Worm (Caenorhabditis elegans): ENCODE measurements around the gene F13A2.4.

The F13A2.4 gene

ce11 chrV:4359127-4359526 lies 40.9 kb downstream of the F13A2.4 start:
- TF ChIP-seq ref-1 (GFP tag; conservative IDR thresholded peaks at IDR 0.05) (no peak), T22C8.4 (GFP tag; IDR thresholded peaks at IDR 0.05) (no peak), cog-1 (tag; optimal IDR thresholded peaks at IDR 0.05) (no peak), flt-1 (GFP tag; IDR thresholded peaks at IDR 0.05) (no peak)

- TF ChIP-seq ztf-23 (GFP tag; IDR thresholded peaks at IDR 0.05) (no peak), cog-1 (tag; optimal IDR thresholded peaks at IDR 0.05) (peak; percentile 11)
Measured at ce11 chrV:4357369-4357768, 42.6 kb downstream of the F13A2.4 start.

- TF ChIP-seq flt-1 (GFP tag; IDR thresholded peaks at IDR 0.05) (no peak), tab-1 (GFP tag; IDR thresholded peaks at IDR 0.05) (no peak), T22C8.4 (GFP tag; IDR thresholded peaks at IDR 0.05) (no peak), ztf-23 (GFP tag; IDR thresholded peaks at IDR 0.05) (no peak), cog-1 (tag; optimal IDR thresholded peaks at IDR 0.05) (no peak), med-1 (GFP tag; optimal IDR thresholded peaks at IDR 0.05; ENCODE audit: insufficient read depth) (no peak)
Measured at ce11 chrV:4356047-4356612, 43.9 kb downstream of the F13A2.4 start.

Data from whole organism, midembryonic.